Fruit fly (Drosophila melanogaster): ENCODE results near the gene Edem2.

Edem2 gene

dm6 chr2L:13176701-13177249 lies 15.2 kb upstream of the Edem2 start, which contains the start of the genes Sfmbt and CG5439 (continued):
- TF ChIP-seq unpg (GFP tag; optimal IDR thresholded peaks at IDR 0.05) (no peak), CG3281 (GFP tag; optimal IDR thresholded peaks at IDR 0.05) (peak; percentile 84), CG17829 (tag; optimal IDR thresholded peaks at IDR 0.05) (peak; percentile 80), zf30C (GFP tag; optimal IDR thresholded peaks at IDR 0.05) (no peak), Hey (tag; optimal IDR thresholded peaks at IDR 0.05) (no peak), CG13287 (GFP tag; IDR thresholded peaks at IDR 0.05; ENCODE audit: partially characterized antibody) (peak; percentile 33; the same call in 1 of the 2 replicates), seq (GFP tag; IDR thresholded peaks at IDR 0.05) (no peak), CG13894 (tag; optimal IDR thresholded peaks at IDR 0.05) (no peak), amos (GFP tag; IDR thresholded peaks at IDR 0.05; ENCODE audit: partially characterized antibody) (peak; percentile 53), Sry-δ (GFP tag; optimal IDR thresholded peaks at IDR 0.05) (peak; percentile 68), CG18619 (GFP tag; optimal IDR thresholded peaks at IDR 0.05) (peak; percentile 75), fd96Cb (tag; optimal IDR thresholded peaks at IDR 0.05) (peak; percentile 48), CG7963 (GFP tag; IDR thresholded peaks at IDR 0.05; ENCODE audit: partially characterized antibody) (no peak), CG10654 (GFP tag; optimal IDR thresholded peaks at IDR 0.05) (peak; percentile 67), Side (GFP tag; optimal IDR thresholded peaks at IDR 0.05) (peak; percentile 54), CG13296 (GFP tag; optimal IDR thresholded peaks at IDR 0.05) (no peak), CrebB (tag; optimal IDR thresholded peaks at IDR 0.05) (no peak), sim (GFP tag; IDR thresholded peaks at IDR 0.05) (no peak), CG11093 (GFP tag; IDR thresholded peaks at IDR 0.05) (peak; percentile 43; the same call in 1 of the 3 replicates), al (GFP tag; IDR thresholded peaks at IDR 0.05) (peak; percentile 71), tap (tag; optimal IDR thresholded peaks at IDR 0.05) (no peak), Hr3 (GFP tag; optimal IDR thresholded peaks at IDR 0.05) (peak; percentile 89), nmo (GFP tag; optimal IDR thresholded peaks at IDR 0.05) (peak; percentile 91), tna (GFP tag; IDR thresholded peaks at IDR 0.05; ENCODE audit: partially characterized antibody) (no peak), CG4730 (GFP tag; IDR thresholded peaks at IDR 0.05) (no peak), CG13775 (GFP tag; optimal IDR thresholded peaks at IDR 0.05) (peak; percentile 88), CG10147 (GFP tag; optimal IDR thresholded peaks at IDR 0.05) (no peak), h (optimal IDR thresholded peaks at IDR 0.05) (no peak), GATAe (GFP tag; conservative IDR thresholded peaks at IDR 0.05) (peak; percentile 22; the same call in 1 of the 2 replicates), CG15479 (GFP tag; optimal IDR thresholded peaks at IDR 0.05) (peak; percentile 97), Atf6 (GFP tag; IDR thresholded peaks at IDR 0.05) (peak; percentile 53; the same call in 1 of the 2 replicates), zfh1 (GFP tag; IDR thresholded peaks at IDR 0.05) (0 out of 3 replicates have a peak, but pooled peaks have one; percentile 8), Xbp1 (GFP tag; optimal IDR thresholded peaks at IDR 0.05) (peak; percentile 87), schlank (tag; optimal IDR thresholded peaks at IDR 0.05) (peak; percentile 16), Aef1 (GFP tag; IDR thresholded peaks at IDR 0.05) (peak; percentile 70), Ets65A (GFP tag) (peak; percentile 98), dpn (GFP tag; optimal IDR thresholded peaks at IDR 0.05) (peak; percentile 85), Mrtf (GFP tag; IDR thresholded peaks at IDR 0.05) (peak; percentile 70), Spps (tag; optimal IDR thresholded peaks at IDR 0.05) (peak; percentile 22), Deaf1 (tag; optimal IDR thresholded peaks at IDR 0.05) (no peak), HLHmδ (GFP tag; optimal IDR thresholded peaks at IDR 0.05) (peak; percentile 16), CG8359 (GFP tag; optimal IDR thresholded peaks at IDR 0.05; ENCODE audit: borderline replicate concordance) (no peak), lola (GFP tag; optimal IDR thresholded peaks at IDR 0.05) (peak in 1 of 3 experiments; percentile 70), CG12071 (GFP tag; optimal IDR thresholded peaks at IDR 0.05) (no peak), inv (GFP tag; IDR thresholded peaks at IDR 0.05; ENCODE audit: partially characterized antibody) (peak; percentile 23; the same call in 1 of the 2 replicates), oc (tag; optimal IDR thresholded peaks at IDR 0.05) (no peak), CG14667 (GFP tag; IDR thresholded peaks at IDR 0.05) (peak; percentile 64; the same call in 1 of the 2 replicates), CG7839 (tag; optimal IDR thresholded peaks at IDR 0.05) (no peak), jigr1 (GFP tag; IDR thresholded peaks at IDR 0.05) (peak; percentile 45; the same call in 1 of the 3 replicates)
